Fruit fly (Drosophila melanogaster) whole organism, wandering third instar larva: ENCODE data around the gene PhKgamma.

Experiments used
- Abd-B ChIP-seq: fragments of >200 bp; optimal IDR thresholded peaks from 2 replicates; lab custom pipeline; 2017; ENCODE audit warnings: missing biosample characterization, missing genetic modification characterization
- CG32264 ChIP-seq: fragments of 200-800 bp; sonication (Bioruptor generic); optimal IDR thresholded peaks from 2 replicates; lab custom pipeline; 2016; ENCODE audit warnings: missing biosample characterization, missing genetic modification characterization
- CG9705 ChIP-seq: fragments of 200-800 bp; sonication (Bioruptor generic); optimal IDR thresholded peaks from 2 replicates; lab custom pipeline; 2018; ENCODE audit warnings: missing biosample characterization, mild to moderate bottlenecking, missing genetic modification characterization
- CrebA ChIP-seq: fragments of 200-800 bp; sonication (Bioruptor generic); optimal IDR thresholded peaks from 2 replicates; lab custom pipeline; 2016; ENCODE audit warnings: missing biosample characterization, mild to moderate bottlenecking, missing genetic modification characterization, borderline replicate concordance
- Dfd ChIP-seq: fragments of >200 bp; optimal IDR thresholded peaks from 2 replicates; lab custom pipeline; 2017; ENCODE audit warnings: missing biosample characterization, missing genetic modification characterization
- Dif ChIP-seq: fragments of 200-275, 200-300 bp; sonication (Bioruptor generic); optimal IDR thresholded peaks from 2 replicates; lab custom pipeline; 2018; ENCODE audit warnings: missing biosample characterization, missing genetic modification characterization; ENCODE audit not compliant: partially characterized antibody
- GATAd ChIP-seq: sonication (Bioruptor generic); optimal IDR thresholded peaks from 2 replicates; lab custom pipeline; 2016; ENCODE audit warnings: missing biosample characterization, missing genetic modification characterization
- HLH106 ChIP-seq: fragments of 200-800 bp; optimal IDR thresholded peaks from 3 replicates; lab custom pipeline; 2019; ENCODE audit warnings: missing biosample characterization, mild to moderate bottlenecking, missing genetic modification characterization, moderate library complexity
- Hnf4 ChIP-seq: fragments of 200-800 bp; sonication (Bioruptor generic); optimal IDR thresholded peaks from 2 replicates; lab custom pipeline; 2016; ENCODE audit warnings: missing biosample characterization, mild to moderate bottlenecking, missing genetic modification characterization
- Hr78 ChIP-seq: fragments of >200 bp; optimal IDR thresholded peaks from 2 replicates; lab custom pipeline; 2017; ENCODE audit warnings: missing biosample characterization, missing genetic modification characterization
- Hr83 ChIP-seq: fragments of 200-300 bp; sonication (Bioruptor generic); optimal IDR thresholded peaks from 2 replicates; lab custom pipeline; 2016; ENCODE audit warnings: missing biosample characterization, mild to moderate bottlenecking, missing genetic modification characterization, moderate library complexity; ENCODE audit not compliant: poor library complexity, severe bottlenecking
- Jra ChIP-seq: sonication (Bioruptor generic); optimal IDR thresholded peaks from 2 replicates; lab custom pipeline; 2016; ENCODE audit warnings: missing biosample characterization, missing genetic modification characterization
- Mio ChIP-seq: sonication (Bioruptor generic); optimal IDR thresholded peaks from 2 replicates; lab custom pipeline; 2016; ENCODE audit warnings: missing biosample characterization, missing genetic modification characterization
- Myc ChIP-seq: fragments of >200 bp; optimal IDR thresholded peaks from 2 replicates; lab custom pipeline; 2017
- N ChIP-seq: fragments of >200 bp; optimal IDR thresholded peaks from 2 replicates; lab custom pipeline; 2018; ENCODE audit warnings: missing biosample characterization, missing external identifiers, missing genetic modification characterization
- OdsH ChIP-seq: fragments of 200-800 bp; sonication (Bioruptor generic); optimal IDR thresholded peaks from 2 replicates; lab custom pipeline; 2016; ENCODE audit warnings: missing biosample characterization, mild to moderate bottlenecking, missing genetic modification characterization
- Rel ChIP-seq, 2 experiments: fragments of 200-800 bp; sonication (Bioruptor generic) in 1 of 2; optimal IDR thresholded peaks; 2 replicates in 1 of 2; 3 replicates in 1 of 2; lab custom pipeline; 2016 to 2019; ENCODE audit warnings: mild to moderate bottlenecking in 2 of 2, missing biosample characterization in 2 of 2, missing genetic modification characterization in 2 of 2, moderate library complexity in 1 of 2
- Sp1 ChIP-seq: fragments of 200-800 bp; sonication (Bioruptor generic); optimal IDR thresholded peaks from 3 replicates; lab custom pipeline; 2019; ENCODE audit warnings: missing biosample characterization, mild to moderate bottlenecking, missing genetic modification characterization, moderate library complexity
- Vsx2 ChIP-seq: fragments of 200-300, 225-300 bp; sonication (Bioruptor generic); optimal IDR thresholded peaks from 2 replicates; lab custom pipeline; 2018; ENCODE audit warnings: missing biosample characterization, missing genetic modification characterization; ENCODE audit not compliant: partially characterized antibody
- br ChIP-seq: fragments of 200-800 bp; sonication (Bioruptor generic); optimal IDR thresholded peaks from 2 replicates; lab custom pipeline; 2016; ENCODE audit warnings: missing biosample characterization, missing genetic modification characterization
- brk ChIP-seq: fragments of 200-800 bp; sonication (Bioruptor generic); optimal IDR thresholded peaks from 2 replicates; lab custom pipeline; 2016; ENCODE audit warnings: missing biosample characterization, mild to moderate bottlenecking, missing genetic modification characterization
- dl ChIP-seq, 2 experiments: fragments of 175-275, 200-275 bp in 1 of 2; fragments of 200-275 bp in 1 of 2; sonication (Bioruptor generic); optimal IDR thresholded peaks; lab custom pipeline; 2018; ENCODE audit warnings: mild to moderate bottlenecking in 2 of 2, missing biosample characterization in 2 of 2, missing genetic modification characterization in 2 of 2, moderate library complexity in 2 of 2; ENCODE audit not compliant: partially characterized antibody in 2 of 2, insufficient read depth in 1 of 2
- dmrt93B ChIP-seq: fragments of 200-800 bp; sonication (Bioruptor generic); optimal IDR thresholded peaks from 2 replicates; lab custom pipeline; 2018; ENCODE audit warnings: missing biosample characterization, mild to moderate bottlenecking, missing genetic modification characterization
- dsf ChIP-seq: sonication (Bioruptor generic); optimal IDR thresholded peaks from 2 replicates; lab custom pipeline; 2016; ENCODE audit warnings: missing biosample characterization, missing genetic modification characterization, borderline replicate concordance
- ey ChIP-seq: fragments of 200-800 bp; sonication (Bioruptor generic); optimal IDR thresholded peaks from 2 replicates; lab custom pipeline; 2016; ENCODE audit warnings: missing biosample characterization, missing genetic modification characterization
- foxo ChIP-seq, 2 experiments: fragments of 200-800 bp; sonication (Bioruptor generic); optimal IDR thresholded peaks; 2 replicates in 1 of 2; 3 replicates in 1 of 2; lab custom pipeline; 2016 to 2017; ENCODE audit warnings: missing biosample characterization in 2 of 2, missing genetic modification characterization in 2 of 2
- fru ChIP-seq: fragments of 200-800 bp; sonication (Bioruptor generic); optimal IDR thresholded peaks from 3 replicates; lab custom pipeline; 2016; ENCODE audit warnings: missing biosample characterization, mild to moderate bottlenecking, missing genetic modification characterization
- h ChIP-seq: fragments of 200-800 bp; sonication (Bioruptor generic); optimal IDR thresholded peaks from 3 replicates; lab custom pipeline; 2016; ENCODE audit warnings: missing biosample characterization, mild to moderate bottlenecking, missing genetic modification characterization
- jim ChIP-seq: fragments of 175-275, 200-325 bp; sonication (Bioruptor generic); optimal IDR thresholded peaks from 2 replicates; lab custom pipeline; 2016; ENCODE audit warnings: missing biosample characterization, mild to moderate bottlenecking, missing genetic modification characterization
- lola ChIP-seq: fragments of >200 bp; optimal IDR thresholded peaks from 2 replicates; lab custom pipeline; 2017; ENCODE audit warnings: missing biosample characterization, missing genetic modification characterization
- pan ChIP-seq: fragments of >200 bp; optimal IDR thresholded peaks from 2 replicates; lab custom pipeline; 2017
- psq ChIP-seq: fragments of 200-800 bp; sonication (Bioruptor generic); optimal IDR thresholded peaks from 3 replicates; lab custom pipeline; 2017; ENCODE audit warnings: missing biosample characterization, mild to moderate bottlenecking, missing genetic modification characterization, moderate library complexity
- rgr ChIP-seq: fragments of 200-800 bp; sonication (Bioruptor generic); optimal IDR thresholded peaks from 3 replicates; lab custom pipeline; 2016; ENCODE audit warnings: missing biosample characterization, mild to moderate bottlenecking, missing genetic modification characterization
- sage ChIP-seq: fragments of 200-800 bp; sonication (Bioruptor generic); optimal IDR thresholded peaks from 2 replicates; lab custom pipeline; 2016; ENCODE audit warnings: missing biosample characterization, mild to moderate bottlenecking, missing genetic modification characterization
- sv ChIP-seq: fragments of 200-800 bp; sonication (Bioruptor generic); optimal IDR thresholded peaks from 3 replicates; lab custom pipeline; 2016; ENCODE audit warnings: missing biosample characterization, missing genetic modification characterization
- tai ChIP-seq: sonication (Bioruptor generic); optimal IDR thresholded peaks from 2 replicates; lab custom pipeline; 2016; ENCODE audit warnings: missing biosample characterization, missing genetic modification characterization
- usp ChIP-seq: fragments of >200 bp; optimal IDR thresholded peaks from 2 replicates; lab custom pipeline; 2017; ENCODE audit warnings: missing biosample characterization, missing genetic modification characterization
- woc ChIP-seq: sonication (Bioruptor generic); optimal IDR thresholded peaks from 2 replicates; lab custom pipeline; 2016; ENCODE audit warnings: missing biosample characterization, mild to moderate bottlenecking, missing genetic modification characterization

The PhKgamma gene

dm6 chrX:11715263-11715659, 20.3 kb downstream of the PhKgamma start, which contains the start of gene Amun:
Amun (minus strand) TSS chrX:11715565.
- no peak for TF ChIP-seq pan (lab: Kevin White, UChicago)
- no peak for TF ChIP-seq psq (GFP tag; lab: Kevin White, UChicago)
- TF ChIP-seq N (GFP tag; lab: Kevin White, UChicago): no peak
- no peak for TF ChIP-seq jim (GFP tag; lab: Kevin White, UChicago)
- TF ChIP-seq Dif: no peak
- no peak for TF ChIP-seq lola (GFP tag; lab: Kevin White, UChicago)
- TF ChIP-seq sv: no peak
- no peak for TF ChIP-seq Mio (GFP tag; lab: Kevin White, UChicago)
- peak; percentile 70 for TF ChIP-seq woc (GFP tag; lab: Kevin White, UChicago)
- TF ChIP-seq br: peak; percentile 5
- TF ChIP-seq Rel (GFP tag; optimal IDR thresholded peaks at IDR 0.05; lab: Kevin White, UChicago): peak; percentile 11
- TF ChIP-seq Rel (tag; optimal IDR thresholded peaks at IDR 0.05; lab: Kevin White, UChicago): no peak
- no peak for TF ChIP-seq CG32264 (GFP tag; lab: Kevin White, UChicago)
- TF ChIP-seq Hr78 (GFP tag; lab: Kevin White, UChicago): no peak
- peak; percentile 40 for TF ChIP-seq OdsH (GFP tag; lab: Kevin White, UChicago)
- no peak for TF ChIP-seq Dfd (GFP tag; lab: Kevin White, UChicago)
- TF ChIP-seq rgr (GFP tag; lab: Kevin White, UChicago): no peak
- TF ChIP-seq ey: peak; percentile 49
- TF ChIP-seq Jra (GFP tag; lab: Kevin White, UChicago): peak; percentile 45
- TF ChIP-seq sage (GFP tag; lab: Kevin White, UChicago): no peak
- TF ChIP-seq Vsx2 (GFP tag; lab: Kevin White, UChicago): no peak
- TF ChIP-seq Sp1 (GFP tag; lab: Kevin White, UChicago): peak; percentile 58
- no peak for TF ChIP-seq dmrt93B (GFP tag; lab: Kevin White, UChicago)
- no peak for TF ChIP-seq Myc
- TF ChIP-seq Abd-B (GFP tag; lab: Kevin White, UChicago): no peak
- no peak for TF ChIP-seq tai (GFP tag; lab: Kevin White, UChicago)
- peak; percentile 68 for TF ChIP-seq Hr83 (GFP tag; lab: Kevin White, UChicago)
- TF ChIP-seq fru (GFP tag; lab: Kevin White, UChicago): peak; percentile 64
- peak; percentile 1 for TF ChIP-seq CG9705 (GFP tag; lab: Kevin White, UChicago)
- TF ChIP-seq HLH106 (tag; lab: Kevin White, UChicago): peak; percentile 54
- peak; percentile 61 for TF ChIP-seq Hnf4 (GFP tag; lab: Kevin White, UChicago)
- no peak for TF ChIP-seq dl (GFP tag; optimal IDR thresholded peaks at IDR 0.05; lab: Kevin White, UChicago; ENCODE audit: insufficient read depth in 1 of 2, partially characterized antibody in 2 of 2)
- TF ChIP-seq dsf (GFP tag; lab: Kevin White, UChicago): no peak
- peak; percentile 59 for TF ChIP-seq h (GFP tag; lab: Kevin White, UChicago)
- no peak for TF ChIP-seq usp
- TF ChIP-seq CrebA: no peak
- TF ChIP-seq GATAd: no peak
- peak in 1 of 2 experiments; percentile 57 for TF ChIP-seq foxo (GFP tag; optimal IDR thresholded peaks at IDR 0.05; lab: Kevin White, UChicago)
- no peak for TF ChIP-seq brk (GFP tag; lab: Kevin White, UChicago)

- peak; percentile 29 for TF ChIP-seq brk (GFP tag; lab: Kevin White, UChicago)
- peak; percentile 90 for TF ChIP-seq h (GFP tag; lab: Kevin White, UChicago)
- TF ChIP-seq dl (GFP tag; optimal IDR thresholded peaks at IDR 0.05; lab: Kevin White, UChicago; ENCODE audit: insufficient read depth in 1 of 2, partially characterized antibody in 2 of 2): no peak
- TF ChIP-seq Mio (GFP tag; lab: Kevin White, UChicago): no peak
- peak; percentile 89 for TF ChIP-seq br
- no peak for TF ChIP-seq jim (GFP tag; lab: Kevin White, UChicago)
- TF ChIP-seq Hnf4 (GFP tag; lab: Kevin White, UChicago): peak; percentile 76
- peak; percentile 78 for TF ChIP-seq CG32264 (GFP tag; lab: Kevin White, UChicago)
- no peak for TF ChIP-seq Dfd (GFP tag; lab: Kevin White, UChicago)
- TF ChIP-seq HLH106 (tag; lab: Kevin White, UChicago): peak; percentile 91
- TF ChIP-seq Abd-B (GFP tag; lab: Kevin White, UChicago): no peak
- TF ChIP-seq pan (lab: Kevin White, UChicago): no peak
- TF ChIP-seq usp: no peak
- peak; percentile 88 for TF ChIP-seq rgr (GFP tag; lab: Kevin White, UChicago)
- TF ChIP-seq woc (GFP tag; lab: Kevin White, UChicago): peak; percentile 97
- no peak for TF ChIP-seq GATAd
- peak; percentile 84 for TF ChIP-seq ey
- TF ChIP-seq dsf (GFP tag; lab: Kevin White, UChicago): peak; percentile 54
- TF ChIP-seq lola (GFP tag; lab: Kevin White, UChicago): no peak
- TF ChIP-seq fru (GFP tag; lab: Kevin White, UChicago): peak; percentile 82
- no peak for TF ChIP-seq Dif
- no peak for TF ChIP-seq Hr78 (GFP tag; lab: Kevin White, UChicago)
- TF ChIP-seq dmrt93B (GFP tag; lab: Kevin White, UChicago): peak; percentile 84
- TF ChIP-seq sage (GFP tag; lab: Kevin White, UChicago): peak; percentile 87
- TF ChIP-seq OdsH (GFP tag; lab: Kevin White, UChicago): peak; percentile 80
- TF ChIP-seq Rel (GFP tag; optimal IDR thresholded peaks at IDR 0.05; lab: Kevin White, UChicago): peak; percentile 84
- TF ChIP-seq Rel (tag; optimal IDR thresholded peaks at IDR 0.05; lab: Kevin White, UChicago): peak; percentile 52
- TF ChIP-seq Myc: no peak
- peak; percentile 83 for TF ChIP-seq Hr83 (GFP tag; lab: Kevin White, UChicago)
- TF ChIP-seq Sp1 (GFP tag; lab: Kevin White, UChicago): peak; percentile 88
- TF ChIP-seq Vsx2 (GFP tag; lab: Kevin White, UChicago): no peak
- peak; percentile 77 for TF ChIP-seq sv
- no peak for TF ChIP-seq N (GFP tag; lab: Kevin White, UChicago)
- TF ChIP-seq tai (GFP tag; lab: Kevin White, UChicago): peak; percentile 81
- TF ChIP-seq CG9705 (GFP tag; lab: Kevin White, UChicago): peak; percentile 66
- peak; percentile 48 to 89 for TF ChIP-seq foxo (GFP tag; optimal IDR thresholded peaks at IDR 0.05; lab: Kevin White, UChicago)
- TF ChIP-seq CrebA: no peak
- TF ChIP-seq psq (GFP tag; lab: Kevin White, UChicago): peak; percentile 98
- TF ChIP-seq Jra (GFP tag; lab: Kevin White, UChicago): no peak
These were observed 21.2 kb downstream of the PhKgamma start for dm6 chrX:11715937-11716730.
